Worm (Caenorhabditis elegans) whole organism, midembryonic: ENCODE data around the gene C46G7.5.
"Not testable (repeated sequence)": the region's sequence is repeated elsewhere in the genome, so short reads cannot be mapped to it uniquely, and the experiment has no call there.

Source experiments
- T22C8.4 ChIP-seq: fragments of 200-800 bp; sonication (Bioruptor generic); IDR thresholded peaks from 2 replicates; pipeline ENCODE4 v1.3.6; 2022; ENCODE audit warnings: missing genetic modification characterization, missing compliant biosample characterization
- cog-1 ChIP-seq: sonication (generic microtip); optimal IDR thresholded peaks from 2 replicates; lab custom pipeline; 2016; ENCODE audit warnings: missing genetic modification characterization, missing compliant biosample characterization
- flt-1 ChIP-seq: fragments of 200-800 bp; sonication (Bioruptor generic); IDR thresholded peaks from 2 replicates; pipeline ENCODE4 v1.3.6; 2022; ENCODE audit warnings: missing genetic modification characterization, missing compliant biosample characterization
- klf-2 ChIP-seq: fragments of 200-800 bp; sonication (Bioruptor generic); conservative IDR thresholded peaks from 2 replicates; pipeline ENCODE4 v1.3.6; 2022; ENCODE audit warnings: missing genetic modification reagents, missing genetic modification characterization, missing compliant biosample characterization
- med-1 ChIP-seq: sonication (generic microtip); optimal IDR thresholded peaks from 2 replicates; lab custom pipeline; 2017; ENCODE audit warnings: missing genetic modification characterization, mild to moderate bottlenecking, missing compliant biosample characterization, antibody characterized with exemption, missing genetic modification reagents; ENCODE audit not compliant: insufficient read depth
- ref-1 ChIP-seq: fragments of 200-800 bp; sonication (Bioruptor generic); conservative IDR thresholded peaks from 2 replicates; pipeline ENCODE4 v1.3.6; 2022; ENCODE audit warnings: missing genetic modification reagents, missing genetic modification characterization, missing compliant biosample characterization
- tab-1 ChIP-seq: fragments of 200-800 bp; sonication (Bioruptor generic); IDR thresholded peaks from 2 replicates; pipeline ENCODE4 v1.3.6; 2022; ENCODE audit warnings: missing genetic modification characterization, missing compliant biosample characterization
- ztf-23 ChIP-seq: fragments of 200-800 bp; sonication (Bioruptor generic); IDR thresholded peaks from 2 replicates; pipeline ENCODE4 v1.3.6; 2022; ENCODE audit warnings: missing genetic modification reagents, missing genetic modification characterization, missing compliant biosample characterization
- ztf-29 ChIP-seq: fragments of 200-800 bp; sonication (Bioruptor generic); IDR thresholded peaks from 2 replicates; pipeline ENCODE4 v1.3.6; 2022; ENCODE audit warnings: missing genetic modification reagents, missing genetic modification characterization, missing compliant biosample characterization

Gene C46G7.5

DNA sequence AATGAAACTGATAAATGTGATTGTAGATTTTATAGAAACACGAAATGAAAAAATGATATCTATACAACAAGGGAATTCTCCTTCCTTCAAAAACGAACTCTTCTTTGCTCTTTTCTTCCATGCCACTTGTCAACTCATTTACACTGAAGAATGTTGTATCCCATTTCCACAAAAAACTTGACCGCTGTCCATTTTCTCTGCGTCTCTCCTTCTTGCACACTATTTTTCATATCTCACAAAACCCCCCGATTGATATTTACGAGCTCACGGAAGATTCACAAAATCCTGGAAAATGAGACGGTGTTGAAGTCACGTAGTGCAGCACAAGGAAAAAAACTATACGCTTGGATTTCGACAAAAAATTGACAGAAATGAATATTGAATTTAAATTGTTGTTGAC, 23.7 kb upstream of the C46G7.5 start:
- no peak for TF ChIP-seq cog-1 (tag; lab: Kevin White, UChicago)
- TF ChIP-seq med-1: no peak
- no peak for TF ChIP-seq tab-1 (GFP tag; lab: Robert Waterston, UW)

DNA sequence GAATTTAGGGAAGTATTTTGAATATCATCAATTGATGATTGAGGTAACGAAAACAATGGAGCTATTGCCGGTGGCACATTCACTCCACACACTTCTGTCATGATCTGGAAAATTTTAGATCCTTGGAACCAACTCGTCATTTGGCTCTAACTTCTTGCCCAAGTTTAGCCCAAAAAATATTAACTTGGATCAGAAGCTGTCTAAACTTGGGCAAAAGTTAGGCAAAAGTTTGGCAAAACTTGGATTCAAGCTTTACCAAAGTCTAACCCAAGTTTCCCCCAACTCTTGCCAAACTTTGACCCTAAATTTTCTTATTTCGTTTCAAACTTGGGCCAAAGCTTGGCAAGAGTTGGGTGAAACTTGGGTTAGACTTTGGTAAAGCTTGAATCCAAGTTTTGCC, 22.1 kb upstream of the C46G7.5 start, which contains the start of gene pqn-22:
Gene pqn-22, minus strand, starts transcription at position 101 of the 400 bp plus-strand sequence.
- not testable (repeated sequence) for TF ChIP-seq klf-2 (GFP tag; lab: Robert Waterston, UW); ztf-23 (GFP tag; lab: Robert Waterston, UW); cog-1 (tag; lab: Kevin White, UChicago)

- TF ChIP-seq flt-1 (GFP tag; lab: Robert Waterston, UW) (no peak), ztf-23 (GFP tag; lab: Robert Waterston, UW) (no peak), ztf-29 (GFP tag; lab: Robert Waterston, UW) (no peak), med-1 (no peak), T22C8.4 (GFP tag; lab: Robert Waterston, UW) (no peak), ref-1 (GFP tag; lab: Robert Waterston, UW) (no peak), tab-1 (GFP tag; lab: Robert Waterston, UW) (no peak), klf-2 (GFP tag; lab: Robert Waterston, UW) (no peak)
These were observed 21.0 kb upstream of the C46G7.5 start for ce11 chrIV:6032413-6032812.

DNA sequence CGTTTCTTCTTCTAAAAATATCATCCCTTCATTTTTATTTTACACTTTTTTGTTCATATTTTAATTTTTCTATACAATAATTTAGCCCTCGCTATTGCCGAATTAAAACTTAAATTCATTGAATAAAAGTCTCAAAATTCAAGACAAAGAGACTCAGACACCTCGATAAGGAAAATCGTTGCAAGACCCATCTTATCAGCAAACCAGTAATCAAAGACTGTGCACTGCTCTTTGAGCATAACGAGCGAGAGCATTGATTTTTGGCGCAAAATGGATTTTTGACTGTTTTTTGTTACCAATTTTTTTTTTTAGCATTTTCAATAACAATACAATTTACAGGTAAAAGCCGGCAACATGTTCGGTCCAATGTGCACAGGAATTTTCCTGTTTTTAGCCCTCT, 6.2 kb upstream of the C46G7.5 start, which contains the start of gene C46G7.1:
Gene C46G7.1, plus strand, starts transcription at position 340 of the 400 bp plus-strand sequence.
- TF ChIP-seq cog-1 (tag; lab: Kevin White, UChicago) (no peak), flt-1 (GFP tag; lab: Robert Waterston, UW) (no peak), tab-1 (GFP tag; lab: Robert Waterston, UW) (no peak), med-1 (no peak), ztf-23 (GFP tag; lab: Robert Waterston, UW) (no peak)

DNA sequence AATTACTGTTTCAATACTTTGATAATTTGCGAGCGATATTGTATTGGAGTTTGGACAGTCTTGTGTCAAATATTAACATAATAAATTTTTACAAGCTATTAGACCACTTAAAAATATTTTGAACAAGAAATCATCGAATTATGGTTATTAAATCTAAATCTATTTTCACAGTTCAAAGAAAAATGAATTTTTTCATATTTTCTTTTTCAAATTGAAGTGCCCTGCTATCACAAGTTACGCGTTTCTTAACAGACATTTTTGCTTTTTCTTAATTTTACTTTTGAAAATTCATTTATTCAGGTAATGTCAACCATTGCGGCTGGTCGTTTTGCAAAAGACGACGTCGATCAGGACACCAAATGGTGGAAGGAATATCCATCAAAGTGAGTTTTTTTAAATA, 3.5 kb upstream of the C46G7.5 start, which contains the start of gene C46G7.2:
Gene C46G7.2, plus strand, starts transcription at position 301 of the 400 bp plus-strand sequence.
- TF ChIP-seq klf-2 (GFP tag; lab: Robert Waterston, UW): no peak
- TF ChIP-seq tab-1 (GFP tag; lab: Robert Waterston, UW): no peak
- TF ChIP-seq ztf-29 (GFP tag; lab: Robert Waterston, UW): no peak
- no peak for TF ChIP-seq ztf-23 (GFP tag; lab: Robert Waterston, UW)
- TF ChIP-seq med-1: no peak
- TF ChIP-seq cog-1 (tag; lab: Kevin White, UChicago): no peak
- TF ChIP-seq flt-1 (GFP tag; lab: Robert Waterston, UW): no peak

- TF ChIP-seq ztf-29 (GFP tag; lab: Robert Waterston, UW): no peak
These were observed 2.4 kb upstream of the C46G7.5 start for ce11 chrIV:6013853-6014252.

DNA sequence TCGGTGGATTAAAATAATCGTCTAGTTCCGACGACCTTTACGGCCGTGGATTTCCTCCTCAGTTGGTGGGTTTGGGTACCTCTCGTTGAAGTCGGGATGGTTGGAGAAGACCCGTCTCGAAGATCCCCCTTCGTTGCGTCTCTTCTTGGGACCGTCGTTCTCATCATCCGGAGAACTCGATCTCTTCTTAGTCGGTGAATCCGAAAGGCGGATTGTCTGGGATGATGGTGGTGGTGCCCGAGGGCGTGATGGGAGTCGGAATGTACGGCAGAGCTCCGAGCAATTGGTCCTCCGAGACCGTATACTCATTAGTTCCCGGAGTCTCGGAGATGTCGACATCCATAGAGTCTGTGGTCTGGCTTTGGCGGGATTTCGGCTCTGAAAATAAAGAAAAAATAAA, 1.2 kb downstream of the C46G7.5 start:
- TF ChIP-seq ztf-29 (GFP tag; lab: Robert Waterston, UW) (no peak), tab-1 (GFP tag; lab: Robert Waterston, UW) (no peak), ztf-23 (GFP tag; lab: Robert Waterston, UW) (no peak), med-1 (no peak), ref-1 (GFP tag; lab: Robert Waterston, UW) (no peak), flt-1 (GFP tag; lab: Robert Waterston, UW) (no peak), T22C8.4 (GFP tag; lab: Robert Waterston, UW) (no peak), klf-2 (GFP tag; lab: Robert Waterston, UW) (no peak), cog-1 (tag; lab: Kevin White, UChicago) (no peak)

DNA sequence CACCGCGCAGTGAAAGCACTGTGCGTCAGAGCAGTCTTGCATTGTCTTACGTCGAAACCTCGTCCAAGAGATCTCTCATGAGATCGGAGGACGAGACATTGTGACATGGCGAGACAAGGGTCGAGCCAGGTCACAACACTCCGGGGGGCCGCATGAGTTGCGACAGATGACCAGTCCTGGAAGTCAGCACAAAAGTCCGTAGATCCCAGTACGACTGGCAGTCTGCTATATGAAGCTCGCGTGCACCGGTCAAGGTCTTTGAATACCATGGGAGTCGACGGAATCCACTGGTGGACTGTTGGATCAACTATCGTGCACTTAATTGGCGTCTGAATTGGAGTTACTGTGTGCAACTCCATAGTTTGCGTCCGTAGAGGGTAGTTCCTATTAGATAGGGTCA, 5.8 kb downstream of the C46G7.5 start:
- TF ChIP-seq tab-1 (GFP tag; lab: Robert Waterston, UW) (0 out of 2 replicates have a peak, but pooled peaks have one; percentile 19), med-1 (no peak)

DNA sequence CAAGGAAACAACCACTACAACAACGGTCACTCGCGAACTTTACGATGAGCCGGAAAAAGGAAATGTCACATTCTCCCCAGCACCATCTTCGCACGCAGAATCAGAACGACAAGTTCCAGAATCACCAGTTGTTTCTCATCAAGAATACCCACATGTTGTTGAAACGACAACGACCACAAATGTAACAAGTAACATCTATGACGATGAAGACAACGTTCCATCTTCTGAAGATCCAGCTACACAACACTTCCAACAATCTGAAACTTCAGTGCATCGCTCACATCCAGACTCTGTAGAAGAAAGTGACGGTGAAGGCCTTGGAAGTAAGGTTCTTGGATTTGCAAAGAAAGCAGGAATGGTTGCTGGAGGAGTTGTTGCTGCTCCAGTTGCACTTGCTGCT, 20.9 kb downstream of the C46G7.5 start:
- TF ChIP-seq med-1 (no peak), tab-1 (GFP tag; lab: Robert Waterston, UW) (no peak), cog-1 (tag; lab: Kevin White, UChicago) (no peak), ztf-29 (GFP tag; lab: Robert Waterston, UW) (no peak), ref-1 (GFP tag; lab: Robert Waterston, UW) (no peak), T22C8.4 (GFP tag; lab: Robert Waterston, UW) (no peak), flt-1 (GFP tag; lab: Robert Waterston, UW) (no peak), klf-2 (GFP tag; lab: Robert Waterston, UW) (no peak), ztf-23 (GFP tag; lab: Robert Waterston, UW) (no peak)

ce11 chrIV:5986829-5987228, 24.6 kb downstream of the C46G7.5 start:
- no peak for TF ChIP-seq tab-1 (GFP tag; lab: Robert Waterston, UW)
- TF ChIP-seq flt-1 (GFP tag; lab: Robert Waterston, UW): no peak
- TF ChIP-seq cog-1 (tag; lab: Kevin White, UChicago): no peak
- TF ChIP-seq med-1: no peak
- TF ChIP-seq T22C8.4 (GFP tag; lab: Robert Waterston, UW): no peak
- no peak for TF ChIP-seq ztf-29 (GFP tag; lab: Robert Waterston, UW)
- no peak for TF ChIP-seq ref-1 (GFP tag; lab: Robert Waterston, UW)
- TF ChIP-seq ztf-23 (GFP tag; lab: Robert Waterston, UW): no peak
- no peak for TF ChIP-seq klf-2 (GFP tag; lab: Robert Waterston, UW)

ce11 chrIV:5985823-5986222, 25.6 kb downstream of the C46G7.5 start:
- TF ChIP-seq ref-1 (GFP tag; lab: Robert Waterston, UW): no peak
- no peak for TF ChIP-seq cog-1 (tag; lab: Kevin White, UChicago)
- TF ChIP-seq ztf-23 (GFP tag; lab: Robert Waterston, UW): no peak
- no peak for TF ChIP-seq tab-1 (GFP tag; lab: Robert Waterston, UW)
- TF ChIP-seq ztf-29 (GFP tag; lab: Robert Waterston, UW): no peak
- no peak for TF ChIP-seq med-1
- TF ChIP-seq flt-1 (GFP tag; lab: Robert Waterston, UW): no peak
- no peak for TF ChIP-seq T22C8.4 (GFP tag; lab: Robert Waterston, UW)
- TF ChIP-seq klf-2 (GFP tag; lab: Robert Waterston, UW): no peak
